Worm (Caenorhabditis elegans) whole organism, mixed stage, embryonic: ENCODE results near the gene oac-48.

ENCODE experiments used
- M03D4.4 ChIP-seq: sonication (generic microtip); optimal IDR thresholded peaks from 2 replicates; lab custom pipeline; 2017; ENCODE audit warnings: mild to moderate bottlenecking, missing genetic modification characterization, missing compliant biosample characterization
- ceh-39 ChIP-seq: fragments of 150-350 bp; optimal IDR thresholded peaks from 2 replicates; lab custom pipeline; 2014; ENCODE audit warnings: missing biosample characterization, missing genetic modification characterization
- ceh-43 ChIP-seq: fragments of 200-800 bp; sonication (Bioruptor generic); optimal IDR thresholded peaks from 2 replicates; lab custom pipeline; 2018; ENCODE audit warnings: mild to moderate bottlenecking, missing genetic modification characterization, moderate library complexity, missing compliant biosample characterization
- ces-1 ChIP-seq: fragments of 150-350 bp; optimal IDR thresholded peaks from 2 replicates; lab custom pipeline; 2014; ENCODE audit warnings: missing biosample characterization, missing genetic modification reagents, missing genetic modification characterization
- cnd-1 ChIP-seq: fragments of 200-800 bp; sonication (Bioruptor generic); optimal IDR thresholded peaks from 2 replicates; lab custom pipeline; 2018; ENCODE audit warnings: mild to moderate bottlenecking, missing genetic modification characterization, missing compliant biosample characterization
- drap-1 ChIP-seq: fragments of 200-800 bp; sonication (Bioruptor generic); optimal IDR thresholded peaks from 3 replicates; lab custom pipeline; 2018; ENCODE audit warnings: mild to moderate bottlenecking, missing genetic modification characterization, missing compliant biosample characterization
- elt-1 ChIP-seq: sonication (generic microtip); optimal IDR thresholded peaks from 2 replicates; lab custom pipeline; 2017; ENCODE audit warnings: missing genetic modification characterization, mild to moderate bottlenecking, missing compliant biosample characterization, antibody characterized with exemption, moderate library complexity, borderline replicate concordance; ENCODE audit not compliant: insufficient read depth
- elt-3 ChIP-seq: fragments of 150-350 bp; optimal IDR thresholded peaks from 2 replicates; lab custom pipeline; 2014; ENCODE audit warnings: missing biosample characterization, missing genetic modification characterization
- flh-1 ChIP-seq: fragments of 200-800 bp; sonication (Bioruptor generic); optimal IDR thresholded peaks from 2 replicates; lab custom pipeline; 2018; ENCODE audit warnings: mild to moderate bottlenecking, missing genetic modification characterization, moderate library complexity, missing compliant biosample characterization
- ham-2 ChIP-seq: fragments of 200-800 bp; sonication (Bioruptor generic); optimal IDR thresholded peaks from 2 replicates; lab custom pipeline; 2018; ENCODE audit warnings: mild to moderate bottlenecking, missing genetic modification characterization, missing compliant biosample characterization
- hlh-1 ChIP-seq: fragments of 150-350 bp; optimal IDR thresholded peaks from 2 replicates; lab custom pipeline; 2014; ENCODE audit warnings: missing biosample characterization, missing genetic modification reagents, missing genetic modification characterization
- lin-13 ChIP-seq: fragments of 150-350 bp; optimal IDR thresholded peaks from 2 replicates; lab custom pipeline; 2014; ENCODE audit warnings: missing biosample characterization, missing genetic modification characterization
- lin-32 ChIP-seq: fragments of 200-800 bp; sonication (Bioruptor generic); optimal IDR thresholded peaks from 2 replicates; lab custom pipeline; 2018; ENCODE audit warnings: mild to moderate bottlenecking, missing genetic modification characterization, missing compliant biosample characterization
- lsy-2 ChIP-seq: fragments of 150-350 bp; optimal IDR thresholded peaks from 2 replicates; lab custom pipeline; 2014; ENCODE audit warnings: missing biosample characterization, missing genetic modification characterization
- mab-5 ChIP-seq: fragments of 150-350 bp; optimal IDR thresholded peaks from 2 replicates; lab custom pipeline; 2014; ENCODE audit warnings: missing biosample characterization, missing genetic modification characterization
- mep-1 ChIP-seq: fragments of 150-350 bp; optimal IDR thresholded peaks from 2 replicates; lab custom pipeline; 2017; ENCODE audit warnings: missing biosample characterization, missing genetic modification reagents, missing genetic modification characterization, inconsistent platforms
- mls-2 ChIP-seq: sonication (generic microtip); optimal IDR thresholded peaks from 2 replicates; lab custom pipeline; 2016; ENCODE audit warnings: mild to moderate bottlenecking, missing genetic modification characterization, moderate library complexity, missing compliant biosample characterization
- nhr-12 ChIP-seq: fragments of 150-350 bp; optimal IDR thresholded peaks from 2 replicates; lab custom pipeline; 2014; ENCODE audit warnings: missing biosample characterization, missing genetic modification characterization
- nhr-2 ChIP-seq: fragments of 150-350 bp; optimal IDR thresholded peaks from 2 replicates; lab custom pipeline; 2014; ENCODE audit warnings: missing biosample characterization, missing genetic modification characterization
- nhr-237 ChIP-seq: fragments of 150-350 bp; optimal IDR thresholded peaks from 2 replicates; lab custom pipeline; 2014; ENCODE audit warnings: missing biosample characterization, missing genetic modification characterization
- nhr-28 ChIP-seq: fragments of 150-350 bp; optimal IDR thresholded peaks from 2 replicates; lab custom pipeline; 2014; ENCODE audit warnings: missing biosample characterization, missing genetic modification characterization
- nhr-76 ChIP-seq: sonication (generic microtip); optimal IDR thresholded peaks from 2 replicates; lab custom pipeline; 2017; ENCODE audit warnings: missing biosample characterization, missing genetic modification characterization
- pha-4 ChIP-seq: fragments of 150-350 bp; optimal IDR thresholded peaks from 2 replicates; lab custom pipeline; 2018; ENCODE audit warnings: missing biosample characterization, missing genetic modification reagents, missing genetic modification characterization
- sem-2 ChIP-seq: fragments of 200-800 bp; sonication (Bioruptor generic); optimal IDR thresholded peaks from 2 replicates; lab custom pipeline; 2018; ENCODE audit warnings: mild to moderate bottlenecking, missing genetic modification characterization, missing compliant biosample characterization
- snpc-4 ChIP-seq: fragments of 150-350 bp; optimal IDR thresholded peaks from 2 replicates; lab custom pipeline; 2014; ENCODE audit warnings: missing biosample characterization, missing genetic modification characterization
- tbx-8 ChIP-seq: fragments of 200-800 bp; sonication (Bioruptor generic); optimal IDR thresholded peaks from 2 replicates; lab custom pipeline; 2018; ENCODE audit warnings: mild to moderate bottlenecking, missing genetic modification characterization, moderate library complexity, missing compliant biosample characterization
- unc-120 ChIP-seq: sonication (generic microtip); optimal IDR thresholded peaks from 2 replicates; lab custom pipeline; 2017; ENCODE audit warnings: missing genetic modification characterization, missing compliant biosample characterization; ENCODE audit not compliant: poor library complexity, severe bottlenecking
- unc-39 ChIP-seq: fragments of 150-350 bp; optimal IDR thresholded peaks from 2 replicates; lab custom pipeline; 2014; ENCODE audit warnings: missing biosample characterization, missing genetic modification characterization
- unc-62 ChIP-seq: fragments of 150-350 bp; optimal IDR thresholded peaks from 2 replicates; lab custom pipeline; 2014; ENCODE audit warnings: missing biosample characterization, missing genetic modification reagents, missing genetic modification characterization
- ztf-11 ChIP-seq: fragments of 150-350 bp; optimal IDR thresholded peaks from 2 replicates; lab custom pipeline; 2014; ENCODE audit warnings: missing biosample characterization, missing genetic modification characterization

Gene oac-48

ce11 chrIV:13701472-13701871 is 27.9 kb downstream of the oac-48 start:
- TF ChIP-seq cnd-1 (tag; lab: Kevin White, UChicago) = peak; percentile 6
- no peak for TF ChIP-seq unc-39 (tag; lab: Kevin White, UChicago)
- no peak for TF ChIP-seq ham-2 (GFP tag; lab: Kevin White, UChicago)

ce11 chrIV:13702681-13703080 is 29.1 kb downstream of the oac-48 start:
- TF ChIP-seq unc-120 (tag; lab: Kevin White, UChicago) = no peak
- no peak for TF ChIP-seq ceh-39 (tag; lab: Kevin White, UChicago)
- no peak for TF ChIP-seq mab-5 (tag; lab: Kevin White, UChicago)
- TF ChIP-seq tbx-8 (GFP tag; lab: Kevin White, UChicago) = no peak
- no peak for TF ChIP-seq ztf-11 (tag; lab: Kevin White, UChicago)
- TF ChIP-seq lsy-2 (tag; lab: Kevin White, UChicago) = no peak

ce11 chrIV:13703828-13704425 is 30.3 kb downstream of the oac-48 start, which contains the start of gene tlp-1:
Gene tlp-1 (minus strand): TSS chrIV:13704082.
- no peak for TF ChIP-seq elt-3
- peak; percentile 89 for TF ChIP-seq nhr-2 (tag; lab: Kevin White, UChicago)
- TF ChIP-seq unc-62 (GFP tag; lab: Kevin White, UChicago) = peak; percentile 100
- peak; percentile 36 for TF ChIP-seq mab-5 (tag; lab: Kevin White, UChicago)
- peak; percentile 88 for TF ChIP-seq elt-1 (tag; lab: Kevin White, UChicago)
- TF ChIP-seq hlh-1 (tag; lab: Kevin White, UChicago) = peak; percentile 72
- peak; percentile 42 for TF ChIP-seq unc-120 (tag; lab: Kevin White, UChicago)
- TF ChIP-seq tbx-8 (GFP tag; lab: Kevin White, UChicago) = peak; percentile 18
- no peak for TF ChIP-seq ceh-43 (GFP tag; lab: Kevin White, UChicago)

- TF ChIP-seq nhr-2 (tag; lab: Kevin White, UChicago) = peak; percentile 36
- TF ChIP-seq ceh-43 (GFP tag; lab: Kevin White, UChicago) = no peak
- no peak for TF ChIP-seq mep-1 (tag; lab: Kevin White, UChicago)
- no peak for TF ChIP-seq tbx-8 (GFP tag; lab: Kevin White, UChicago)
- TF ChIP-seq unc-62 (GFP tag; lab: Kevin White, UChicago) = peak; percentile 65
- TF ChIP-seq ceh-39 (tag; lab: Kevin White, UChicago) = no peak
- no peak for TF ChIP-seq mls-2 (tag; lab: Kevin White, UChicago)
- no peak for TF ChIP-seq snpc-4 (tag; lab: Kevin White, UChicago)
- no peak for TF ChIP-seq nhr-237 (tag; lab: Kevin White, UChicago)
- no peak for TF ChIP-seq mab-5 (tag; lab: Kevin White, UChicago)
- no peak for TF ChIP-seq elt-1 (tag; lab: Kevin White, UChicago)
- TF ChIP-seq lin-32 (GFP tag; lab: Kevin White, UChicago) = no peak
- TF ChIP-seq M03D4.4 (tag; lab: Kevin White, UChicago) = no peak
- TF ChIP-seq flh-1 (GFP tag; lab: Kevin White, UChicago) = no peak
- no peak for TF ChIP-seq nhr-76 (tag; lab: Kevin White, UChicago)
- no peak for TF ChIP-seq ztf-11 (tag; lab: Kevin White, UChicago)
Measured at ce11 chrIV:13707894-13708293, 34.3 kb downstream of the oac-48 start.

- TF ChIP-seq lsy-2 (tag; lab: Kevin White, UChicago) = no peak
- no peak for TF ChIP-seq mls-2 (tag; lab: Kevin White, UChicago)
- no peak for TF ChIP-seq lin-13 (tag; lab: Kevin White, UChicago)
- no peak for TF ChIP-seq cnd-1 (tag; lab: Kevin White, UChicago)
- no peak for TF ChIP-seq mep-1 (tag; lab: Kevin White, UChicago)
- no peak for TF ChIP-seq drap-1 (GFP tag; lab: Kevin White, UChicago)
Measured at ce11 chrIV:13709069-13709640, 35.6 kb downstream of the oac-48 start.

ce11 chrIV:13710367-13710766 is 36.8 kb downstream of the oac-48 start:
- no peak for TF ChIP-seq elt-1 (tag; lab: Kevin White, UChicago)
- TF ChIP-seq pha-4 (tag; lab: Kevin White, UChicago) = no peak
- TF ChIP-seq lin-13 (tag; lab: Kevin White, UChicago) = no peak
- TF ChIP-seq snpc-4 (tag; lab: Kevin White, UChicago) = no peak
- TF ChIP-seq lsy-2 (tag; lab: Kevin White, UChicago) = no peak
- TF ChIP-seq mls-2 (tag; lab: Kevin White, UChicago) = no peak
- peak; percentile 47 for TF ChIP-seq hlh-1 (tag; lab: Kevin White, UChicago)
- no peak for TF ChIP-seq ztf-11 (tag; lab: Kevin White, UChicago)
- TF ChIP-seq nhr-28 (tag; lab: Kevin White, UChicago) = no peak
- TF ChIP-seq sem-2 = no peak
- TF ChIP-seq ham-2 (GFP tag; lab: Kevin White, UChicago) = no peak
- TF ChIP-seq unc-62 (GFP tag; lab: Kevin White, UChicago) = peak; percentile 92
- TF ChIP-seq cnd-1 (tag; lab: Kevin White, UChicago) = no peak
- TF ChIP-seq nhr-237 (tag; lab: Kevin White, UChicago) = no peak
- no peak for TF ChIP-seq ces-1 (GFP tag; lab: Kevin White, UChicago)
- no peak for TF ChIP-seq nhr-2 (tag; lab: Kevin White, UChicago)
- no peak for TF ChIP-seq nhr-12 (tag; lab: Kevin White, UChicago)
- no peak for TF ChIP-seq mep-1 (tag; lab: Kevin White, UChicago)
